Worm (Caenorhabditis elegans) whole organism, midembryonic: ENCODE results near the gene iglr-2.

ENCODE experiments used
- T22C8.4 ChIP-seq: fragments of 200-800 bp; sonication (Bioruptor generic); IDR thresholded peaks from 2 replicates; pipeline ENCODE4 v1.3.6; 2022; ENCODE audit warnings: missing genetic modification characterization, missing compliant biosample characterization
- cog-1 ChIP-seq: sonication (generic microtip); optimal IDR thresholded peaks from 2 replicates; lab custom pipeline; 2016; ENCODE audit warnings: missing genetic modification characterization, missing compliant biosample characterization
- flt-1 ChIP-seq: fragments of 200-800 bp; sonication (Bioruptor generic); IDR thresholded peaks from 2 replicates; pipeline ENCODE4 v1.3.6; 2022; ENCODE audit warnings: missing genetic modification characterization, missing compliant biosample characterization
- klf-2 ChIP-seq: fragments of 200-800 bp; sonication (Bioruptor generic); conservative IDR thresholded peaks from 2 replicates; pipeline ENCODE4 v1.3.6; 2022; ENCODE audit warnings: missing genetic modification reagents, missing genetic modification characterization, missing compliant biosample characterization
- med-1 ChIP-seq: sonication (generic microtip); optimal IDR thresholded peaks from 2 replicates; lab custom pipeline; 2017; ENCODE audit warnings: missing genetic modification characterization, mild to moderate bottlenecking, missing compliant biosample characterization, antibody characterized with exemption, missing genetic modification reagents; ENCODE audit not compliant: insufficient read depth
- ref-1 ChIP-seq: fragments of 200-800 bp; sonication (Bioruptor generic); conservative IDR thresholded peaks from 2 replicates; pipeline ENCODE4 v1.3.6; 2022; ENCODE audit warnings: missing genetic modification reagents, missing genetic modification characterization, missing compliant biosample characterization
- tab-1 ChIP-seq: fragments of 200-800 bp; sonication (Bioruptor generic); IDR thresholded peaks from 2 replicates; pipeline ENCODE4 v1.3.6; 2022; ENCODE audit warnings: missing genetic modification characterization, missing compliant biosample characterization
- ztf-23 ChIP-seq: fragments of 200-800 bp; sonication (Bioruptor generic); IDR thresholded peaks from 2 replicates; pipeline ENCODE4 v1.3.6; 2022; ENCODE audit warnings: missing genetic modification reagents, missing genetic modification characterization, missing compliant biosample characterization
- ztf-29 ChIP-seq: fragments of 200-800 bp; sonication (Bioruptor generic); IDR thresholded peaks from 2 replicates; pipeline ENCODE4 v1.3.6; 2022; ENCODE audit warnings: missing genetic modification reagents, missing genetic modification characterization, missing compliant biosample characterization

Gene iglr-2

ce11 chrIII:8286003-8286402, 45.1 kb downstream of the iglr-2 start:
- no peak for TF ChIP-seq flt-1 (GFP tag; lab: Robert Waterston, UW)
- no peak for TF ChIP-seq ztf-23 (GFP tag; lab: Robert Waterston, UW)
- TF ChIP-seq ztf-29 (GFP tag; lab: Robert Waterston, UW), result no peak
- no peak for TF ChIP-seq klf-2 (GFP tag; lab: Robert Waterston, UW)
- no peak for TF ChIP-seq cog-1 (tag; lab: Kevin White, UChicago)
- TF ChIP-seq tab-1 (GFP tag; lab: Robert Waterston, UW), result no peak
- TF ChIP-seq ref-1 (GFP tag; lab: Robert Waterston, UW), result no peak
- no peak for TF ChIP-seq T22C8.4 (GFP tag; lab: Robert Waterston, UW)
- TF ChIP-seq med-1 (GFP tag; lab: Kevin White, UChicago), result no peak

- TF ChIP-seq ztf-29 (GFP tag; lab: Robert Waterston, UW) (no peak), klf-2 (GFP tag; lab: Robert Waterston, UW) (no peak), flt-1 (GFP tag; lab: Robert Waterston, UW) (no peak), cog-1 (tag; lab: Kevin White, UChicago) (no peak), T22C8.4 (GFP tag; lab: Robert Waterston, UW) (no peak), med-1 (GFP tag; lab: Kevin White, UChicago) (no peak), tab-1 (GFP tag; lab: Robert Waterston, UW) (no peak), ref-1 (GFP tag; lab: Robert Waterston, UW) (no peak)
Observed at ce11 chrIII:8283525-8283924, 47.6 kb downstream of the iglr-2 start.

- no peak for TF ChIP-seq ztf-23 (GFP tag; lab: Robert Waterston, UW)
- TF ChIP-seq T22C8.4 (GFP tag; lab: Robert Waterston, UW), result no peak
- TF ChIP-seq flt-1 (GFP tag; lab: Robert Waterston, UW), result no peak
Observed at ce11 chrIII:8281310-8281709, 49.8 kb downstream of the iglr-2 start.

- TF ChIP-seq ztf-23 (GFP tag; lab: Robert Waterston, UW), result no peak
- no peak for TF ChIP-seq cog-1 (tag; lab: Kevin White, UChicago)
- no peak for TF ChIP-seq flt-1 (GFP tag; lab: Robert Waterston, UW)
- TF ChIP-seq T22C8.4 (GFP tag; lab: Robert Waterston, UW), result no peak
- no peak for TF ChIP-seq klf-2 (GFP tag; lab: Robert Waterston, UW)
- no peak for TF ChIP-seq ref-1 (GFP tag; lab: Robert Waterston, UW)
- no peak for TF ChIP-seq ztf-29 (GFP tag; lab: Robert Waterston, UW)
- no peak for TF ChIP-seq tab-1 (GFP tag; lab: Robert Waterston, UW)
- no peak for TF ChIP-seq med-1 (GFP tag; lab: Kevin White, UChicago)
Observed at ce11 chrIII:8280352-8280751, 50.8 kb downstream of the iglr-2 start.

- TF ChIP-seq klf-2 (GFP tag; lab: Robert Waterston, UW), result no peak
- TF ChIP-seq ztf-29 (GFP tag; lab: Robert Waterston, UW), result no peak
- TF ChIP-seq T22C8.4 (GFP tag; lab: Robert Waterston, UW), result no peak
- no peak for TF ChIP-seq flt-1 (GFP tag; lab: Robert Waterston, UW)
- no peak for TF ChIP-seq cog-1 (tag; lab: Kevin White, UChicago)
- no peak for TF ChIP-seq med-1 (GFP tag; lab: Kevin White, UChicago)
- no peak for TF ChIP-seq ztf-23 (GFP tag; lab: Robert Waterston, UW)
- no peak for TF ChIP-seq tab-1 (GFP tag; lab: Robert Waterston, UW)
- TF ChIP-seq ref-1 (GFP tag; lab: Robert Waterston, UW), result no peak
Observed at ce11 chrIII:8279567-8279966, 51.5 kb downstream of the iglr-2 start.

ce11 chrIII:8278801-8279200, 52.3 kb downstream of the iglr-2 start, which contains the start of gene mig-10:
Gene mig-10, plus strand, starts transcription at chrIII:8279101.
- TF ChIP-seq flt-1 (GFP tag; lab: Robert Waterston, UW) (no peak), klf-2 (GFP tag; lab: Robert Waterston, UW) (no peak), ztf-29 (GFP tag; lab: Robert Waterston, UW) (no peak), cog-1 (tag; lab: Kevin White, UChicago) (no peak), T22C8.4 (GFP tag; lab: Robert Waterston, UW) (no peak), ref-1 (GFP tag; lab: Robert Waterston, UW) (no peak), med-1 (GFP tag; lab: Kevin White, UChicago) (no peak), tab-1 (GFP tag; lab: Robert Waterston, UW) (no peak), ztf-23 (GFP tag; lab: Robert Waterston, UW) (no peak)
